Worm (Caenorhabditis elegans) whole organism, mixed stage, embryonic: Measurements from ENCODE around the gene idpb-2.
A peak's percentile ranks its signal among the peaks of the same experiment; 100 is the strongest.

Experiments
- M03D4.4 ChIP-seq: sonication (generic microtip); optimal IDR thresholded peaks from 2 replicates; lab custom pipeline; 2017; ENCODE audit warnings: mild to moderate bottlenecking, missing genetic modification characterization, missing compliant biosample characterization
- bed-3 ChIP-seq: fragments of 200-800 bp; sonication (Bioruptor generic); optimal IDR thresholded peaks from 3 replicates; lab custom pipeline; 2018; ENCODE audit warnings: mild to moderate bottlenecking, missing genetic modification characterization, moderate library complexity, missing compliant biosample characterization
- blmp-1 ChIP-seq: fragments of 150-350 bp; optimal IDR thresholded peaks from 2 replicates; lab custom pipeline; 2014; ENCODE audit warnings: missing biosample characterization, missing genetic modification characterization
- ceh-39 ChIP-seq: fragments of 150-350 bp; optimal IDR thresholded peaks from 2 replicates; lab custom pipeline; 2014; ENCODE audit warnings: missing biosample characterization, missing genetic modification characterization
- ces-1 ChIP-seq: fragments of 150-350 bp; optimal IDR thresholded peaks from 2 replicates; lab custom pipeline; 2014; ENCODE audit warnings: missing biosample characterization, missing genetic modification reagents, missing genetic modification characterization
- drap-1 ChIP-seq: fragments of 200-800 bp; sonication (Bioruptor generic); optimal IDR thresholded peaks from 3 replicates; lab custom pipeline; 2018; ENCODE audit warnings: mild to moderate bottlenecking, missing genetic modification characterization, missing compliant biosample characterization
- elt-1 ChIP-seq: sonication (generic microtip); optimal IDR thresholded peaks from 2 replicates; lab custom pipeline; 2017; ENCODE audit warnings: missing genetic modification characterization, mild to moderate bottlenecking, missing compliant biosample characterization, antibody characterized with exemption, moderate library complexity, borderline replicate concordance; ENCODE audit not compliant: insufficient read depth
- elt-3 ChIP-seq: fragments of 150-350 bp; optimal IDR thresholded peaks from 2 replicates; lab custom pipeline; 2014; ENCODE audit warnings: missing biosample characterization, missing genetic modification characterization
- ham-2 ChIP-seq: fragments of 200-800 bp; sonication (Bioruptor generic); optimal IDR thresholded peaks from 2 replicates; lab custom pipeline; 2018; ENCODE audit warnings: mild to moderate bottlenecking, missing genetic modification characterization, missing compliant biosample characterization
- lin-13 ChIP-seq: fragments of 150-350 bp; optimal IDR thresholded peaks from 2 replicates; lab custom pipeline; 2014; ENCODE audit warnings: missing biosample characterization, missing genetic modification characterization
- lin-32 ChIP-seq: fragments of 200-800 bp; sonication (Bioruptor generic); optimal IDR thresholded peaks from 2 replicates; lab custom pipeline; 2018; ENCODE audit warnings: mild to moderate bottlenecking, missing genetic modification characterization, missing compliant biosample characterization
- lsy-2 ChIP-seq: fragments of 150-350 bp; optimal IDR thresholded peaks from 2 replicates; lab custom pipeline; 2014; ENCODE audit warnings: missing biosample characterization, missing genetic modification characterization
- mab-5 ChIP-seq: fragments of 150-350 bp; optimal IDR thresholded peaks from 2 replicates; lab custom pipeline; 2014; ENCODE audit warnings: missing biosample characterization, missing genetic modification characterization
- mep-1 ChIP-seq: fragments of 150-350 bp; optimal IDR thresholded peaks from 2 replicates; lab custom pipeline; 2017; ENCODE audit warnings: missing biosample characterization, missing genetic modification reagents, missing genetic modification characterization, inconsistent platforms
- nhr-12 ChIP-seq: fragments of 150-350 bp; optimal IDR thresholded peaks from 2 replicates; lab custom pipeline; 2014; ENCODE audit warnings: missing biosample characterization, missing genetic modification characterization
- nhr-2 ChIP-seq: fragments of 150-350 bp; optimal IDR thresholded peaks from 2 replicates; lab custom pipeline; 2014; ENCODE audit warnings: missing biosample characterization, missing genetic modification characterization
- nhr-76 ChIP-seq: sonication (generic microtip); optimal IDR thresholded peaks from 2 replicates; lab custom pipeline; 2017; ENCODE audit warnings: missing biosample characterization, missing genetic modification characterization
- pha-4 ChIP-seq: fragments of 150-350 bp; optimal IDR thresholded peaks from 2 replicates; lab custom pipeline; 2018; ENCODE audit warnings: missing biosample characterization, missing genetic modification reagents, missing genetic modification characterization
- snpc-4 ChIP-seq: fragments of 150-350 bp; optimal IDR thresholded peaks from 2 replicates; lab custom pipeline; 2014; ENCODE audit warnings: missing biosample characterization, missing genetic modification characterization
- sptf-1 ChIP-seq: sonication (generic microtip); optimal IDR thresholded peaks from 2 replicates; lab custom pipeline; 2017; ENCODE audit warnings: mild to moderate bottlenecking, missing genetic modification characterization, moderate library complexity, missing compliant biosample characterization
- tbx-8 ChIP-seq: fragments of 200-800 bp; sonication (Bioruptor generic); optimal IDR thresholded peaks from 2 replicates; lab custom pipeline; 2018; ENCODE audit warnings: mild to moderate bottlenecking, missing genetic modification characterization, moderate library complexity, missing compliant biosample characterization
- unc-39 ChIP-seq: fragments of 150-350 bp; optimal IDR thresholded peaks from 2 replicates; lab custom pipeline; 2014; ENCODE audit warnings: missing biosample characterization, missing genetic modification characterization
- unc-62 ChIP-seq: fragments of 150-350 bp; optimal IDR thresholded peaks from 2 replicates; lab custom pipeline; 2014; ENCODE audit warnings: missing biosample characterization, missing genetic modification reagents, missing genetic modification characterization
- ztf-11 ChIP-seq: fragments of 150-350 bp; optimal IDR thresholded peaks from 2 replicates; lab custom pipeline; 2014; ENCODE audit warnings: missing biosample characterization, missing genetic modification characterization

Gene idpb-2

DNA sequence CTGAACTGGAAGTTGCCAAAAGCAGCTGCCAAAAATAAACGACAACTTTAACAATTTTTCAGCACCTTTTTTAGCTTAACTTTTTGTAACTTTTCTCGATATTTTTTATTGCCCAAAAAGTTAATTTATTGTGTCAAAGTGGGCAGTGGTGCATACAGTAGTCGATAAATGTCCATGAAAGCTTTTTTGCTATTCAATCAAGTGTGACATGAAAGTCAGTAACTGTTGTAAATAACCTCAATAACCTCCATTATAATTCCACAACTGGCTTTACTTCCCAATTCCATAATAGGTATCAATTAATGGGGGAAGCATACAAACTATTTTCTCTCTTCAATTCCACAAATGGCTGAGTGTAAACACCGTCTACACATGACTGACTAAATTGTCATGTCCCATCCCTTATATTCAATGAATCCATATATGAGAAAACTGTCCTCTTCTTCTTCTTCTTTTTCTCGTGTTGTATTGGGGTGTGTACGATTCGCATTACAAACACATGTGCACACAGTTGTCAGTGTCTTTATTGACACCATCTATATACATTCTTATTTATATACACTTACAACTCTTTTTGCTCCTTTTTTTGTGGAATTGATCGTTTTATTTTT lies 21.1 kb downstream of the idpb-2 start:
- no peak for TF ChIP-seq nhr-76 (tag; lab: Kevin White, UChicago)
- TF ChIP-seq nhr-2 (tag; lab: Kevin White, UChicago) = no peak
- no peak for TF ChIP-seq bed-3 (GFP tag; lab: Kevin White, UChicago)
- no peak for TF ChIP-seq snpc-4

DNA sequence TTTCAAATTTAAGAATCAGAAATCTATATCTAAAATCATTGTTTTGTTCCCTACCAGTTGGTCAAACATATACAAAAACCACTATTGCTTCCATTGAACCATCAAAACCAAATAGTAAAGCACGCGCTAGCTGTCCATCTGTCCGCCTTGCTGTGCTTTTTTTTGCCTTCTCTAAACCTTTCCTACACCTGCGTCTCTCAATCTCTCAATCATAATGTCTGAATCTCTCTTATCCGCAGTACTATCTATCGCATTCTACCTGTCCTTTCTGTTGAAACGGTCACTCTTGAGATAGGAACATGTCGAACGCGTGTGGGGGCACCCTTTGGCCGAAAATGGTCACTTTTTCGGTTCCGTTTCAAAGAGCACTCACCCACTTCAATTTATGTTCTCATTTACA lies 22.1 kb downstream of the idpb-2 start:
- TF ChIP-seq lin-32 (peak; percentile 33), lsy-2 (tag; lab: Kevin White, UChicago) (peak; percentile 22), nhr-2 (tag; lab: Kevin White, UChicago) (peak; percentile 60), blmp-1 (tag; lab: Kevin White, UChicago) (no peak), ham-2 (GFP tag; lab: Kevin White, UChicago) (peak; percentile 2), unc-62 (GFP tag; lab: Kevin White, UChicago) (peak; percentile 6)

DNA sequence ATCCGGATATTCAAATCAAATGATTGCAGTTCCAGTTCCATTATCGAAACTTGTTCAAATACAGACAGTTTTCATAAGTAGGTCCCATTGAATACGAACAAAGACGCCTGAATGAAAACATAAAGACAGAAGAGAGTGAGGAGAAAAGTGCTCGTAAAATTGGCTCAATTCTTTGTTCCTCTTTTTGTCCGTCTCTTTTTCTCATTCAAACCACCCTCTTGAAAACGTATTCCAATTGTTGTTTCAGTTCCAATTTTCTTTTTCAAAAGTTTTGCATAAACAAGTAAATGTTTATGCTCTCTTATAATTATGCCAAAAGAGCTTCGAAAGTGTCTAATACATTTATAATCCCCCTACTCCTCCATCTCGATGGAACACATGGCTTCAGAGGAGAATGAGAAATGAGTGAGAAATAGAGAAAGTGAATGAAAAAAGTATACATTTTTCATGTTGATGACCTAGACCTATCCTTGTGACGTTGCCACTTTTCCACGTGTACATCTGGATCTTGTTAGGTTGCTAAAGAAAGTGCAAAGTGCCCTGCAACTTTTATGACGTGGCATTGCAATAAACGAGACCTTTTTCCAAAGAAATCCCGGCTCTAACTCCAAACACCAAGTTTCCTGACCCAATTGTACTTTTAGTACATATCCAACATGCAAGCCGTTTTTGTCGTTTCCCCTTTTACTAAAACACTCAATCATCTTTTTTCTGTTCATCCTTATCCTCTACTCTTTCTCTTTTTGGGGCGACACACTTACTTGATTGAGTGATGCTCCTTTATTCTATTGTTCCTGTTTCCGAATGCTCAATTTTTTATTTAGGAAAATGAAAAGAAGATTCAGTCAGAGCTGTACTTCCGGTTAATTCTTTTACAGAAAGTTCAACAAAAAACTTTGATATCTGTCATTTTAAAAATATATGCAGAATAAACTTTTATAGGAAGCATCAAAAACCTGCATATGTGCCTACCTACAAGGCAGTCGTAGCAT lies 22.9 kb downstream of the idpb-2 start:
- TF ChIP-seq unc-62 (GFP tag; lab: Kevin White, UChicago) (no peak), ces-1 (GFP tag; lab: Kevin White, UChicago) (peak; percentile 76)

- TF ChIP-seq sptf-1 (tag; lab: Kevin White, UChicago) (peak; percentile 35), elt-3 (tag; lab: Kevin White, UChicago) (no peak), elt-1 (no peak), unc-39 (tag; lab: Kevin White, UChicago) (no peak), ztf-11 (tag; lab: Kevin White, UChicago) (no peak), drap-1 (GFP tag; lab: Kevin White, UChicago) (no peak), ces-1 (GFP tag; lab: Kevin White, UChicago) (peak; percentile 63), lin-13 (tag; lab: Kevin White, UChicago) (no peak), tbx-8 (GFP tag; lab: Kevin White, UChicago) (no peak), nhr-12 (tag; lab: Kevin White, UChicago) (no peak), ham-2 (GFP tag; lab: Kevin White, UChicago) (no peak), bed-3 (GFP tag; lab: Kevin White, UChicago) (no peak), nhr-76 (tag; lab: Kevin White, UChicago) (no peak), mab-5 (no peak)
- TF ChIP-seq, all 35 proteins: peak for 2
These were observed 27.0 kb downstream of the idpb-2 start for ce11 chrII:5042381-5042930.

ce11 chrII:5040631-5041156 lies 28.7 kb downstream of the idpb-2 start, which contains the start of gene F33G12.7:
TSS of gene F33G12.7 (minus strand) at chrII:5040681.
- peak; percentile 29 for TF ChIP-seq lsy-2 (tag; lab: Kevin White, UChicago)
- no peak for TF ChIP-seq ceh-39
- no peak for TF ChIP-seq mep-1 (tag; lab: Kevin White, UChicago)

- TF ChIP-seq lin-13 (tag; lab: Kevin White, UChicago) (peak; percentile 7), ces-1 (GFP tag; lab: Kevin White, UChicago) (peak; percentile 11), pha-4 (tag; lab: Kevin White, UChicago) (no peak)
These were observed 29.5 kb downstream of the idpb-2 start, which contains the start of gene golg-2 for ce11 chrII:5039912-5040311. TSS of gene golg-2 (minus strand) at chrII:5040091.

- TF ChIP-seq unc-39 (tag; lab: Kevin White, UChicago) (no peak), elt-3 (tag; lab: Kevin White, UChicago) (no peak), tbx-8 (GFP tag; lab: Kevin White, UChicago) (no peak), drap-1 (GFP tag; lab: Kevin White, UChicago) (no peak), ham-2 (GFP tag; lab: Kevin White, UChicago) (no peak), M03D4.4 (tag; lab: Kevin White, UChicago) (no peak), ceh-39 (no peak)
- TF ChIP-seq, all 35 proteins: peak for 0
These were observed 33.3 kb downstream of the idpb-2 start, which contains the start of gene lrr-1 for ce11 chrII:5036128-5036527. TSS of gene lrr-1 (minus strand) at chrII:5036439.
